Worm (Caenorhabditis elegans) whole organism, young adult: ENCODE results near the gene ZK616.65.

Experiments used
- B0261.1 ChIP-seq: sonication (generic microtip); optimal IDR thresholded peaks from 2 replicates; lab custom pipeline; 2016; ENCODE audit warnings: mild to moderate bottlenecking, missing genetic modification characterization, moderate library complexity, missing compliant biosample characterization
- B0336.3 ChIP-seq: fragments of 200-800 bp; sonication (Bioruptor generic); IDR thresholded peaks from 2 replicates; pipeline ENCODE4 v1.3.6; 2022; ENCODE audit warnings: missing genetic modification characterization, missing compliant biosample characterization
- D2030.7 ChIP-seq: fragments of 200-800 bp; sonication (Bioruptor generic); IDR thresholded peaks from 2 replicates; pipeline ENCODE4 v1.3.6; 2022; ENCODE audit warnings: missing genetic modification reagents, missing genetic modification characterization, missing compliant biosample characterization
- F22D6.2 ChIP-seq: sonication (generic microtip); optimal IDR thresholded peaks from 2 replicates; lab custom pipeline; 2016; ENCODE audit warnings: mild to moderate bottlenecking, missing genetic modification characterization, missing compliant biosample characterization
- F23B12.7 ChIP-seq: sonication (generic microtip); optimal IDR thresholded peaks from 2 replicates; lab custom pipeline; 2017; ENCODE audit warnings: missing genetic modification characterization, mild to moderate bottlenecking, missing compliant biosample characterization, antibody characterized with exemption, moderate library complexity; ENCODE audit not compliant: insufficient read depth
- F57A8.1 ChIP-seq: fragments of 200-800 bp; sonication (Bioruptor generic); optimal IDR thresholded peaks from 2 replicates; lab custom pipeline; 2018; ENCODE audit warnings: mild to moderate bottlenecking, missing genetic modification characterization, moderate library complexity, missing compliant biosample characterization
- F57C9.4 ChIP-seq: sonication (generic microtip); optimal IDR thresholded peaks from 2 replicates; lab custom pipeline; 2017; ENCODE audit warnings: mild to moderate bottlenecking, missing genetic modification characterization, missing compliant biosample characterization
- T07F8.4 ChIP-seq: sonication (generic microtip); optimal IDR thresholded peaks from 2 replicates; lab custom pipeline; 2016; ENCODE audit warnings: mild to moderate bottlenecking, missing genetic modification characterization, moderate library complexity, missing compliant biosample characterization
- Y79H2A.3 ChIP-seq: fragments of 200-800 bp; sonication (Bioruptor generic); conservative IDR thresholded peaks from 2 replicates; pipeline ENCODE4 v1.3.6; 2022; ENCODE audit warnings: missing genetic modification reagents, missing genetic modification characterization, missing compliant biosample characterization
- aptf-2 ChIP-seq: fragments of 200-800 bp; sonication (Bioruptor generic); conservative IDR thresholded peaks from 2 replicates; pipeline ENCODE4 v1.3.6; 2022; ENCODE audit warnings: missing genetic modification reagents, missing genetic modification characterization, missing compliant biosample characterization
- atf-7 ChIP-seq: sonication (generic microtip); optimal IDR thresholded peaks from 2 replicates; lab custom pipeline; 2017; ENCODE audit warnings: mild to moderate bottlenecking, missing genetic modification characterization, missing compliant biosample characterization
- attf-5 ChIP-seq: fragments of 200-800 bp; sonication (Bioruptor generic); optimal IDR thresholded peaks from 2 replicates; lab custom pipeline; 2018; ENCODE audit warnings: mild to moderate bottlenecking, missing genetic modification characterization, missing compliant biosample characterization
- cebp-1 ChIP-seq, 2 experiments: fragments of 200-800 bp in 1 of 2; sonication (Bioruptor generic) in 1 of 2; sonication (generic microtip) in 1 of 2; IDR thresholded peaks in 1 of 2; optimal IDR thresholded peaks in 1 of 2; 2 replicates each; pipeline versions ENCODE4 v1.3.6 to Lab custom; 2017 to 2022; ENCODE audit warnings: missing compliant biosample characterization in 2 of 2, missing genetic modification characterization in 2 of 2, mild to moderate bottlenecking in 1 of 2, missing genetic modification reagents in 1 of 2, moderate library complexity in 1 of 2
- dox-1 ChIP-seq: fragments of 200-800 bp; sonication (Bioruptor generic); IDR thresholded peaks from 2 replicates; pipeline ENCODE4 v1.3.6; 2022; ENCODE audit warnings: missing genetic modification reagents, missing genetic modification characterization, missing compliant biosample characterization
- dpff-1 ChIP-seq: sonication (generic microtip); optimal IDR thresholded peaks from 2 replicates; lab custom pipeline; 2017; ENCODE audit warnings: mild to moderate bottlenecking, missing genetic modification characterization, missing compliant biosample characterization
- dpl-1 ChIP-seq: fragments of 150-350 bp; optimal IDR thresholded peaks from 2 replicates; lab custom pipeline; 2014; ENCODE audit warnings: missing biosample characterization, missing genetic modification reagents, missing genetic modification characterization
- egl-44 ChIP-seq: fragments of 200-800 bp; sonication (Bioruptor generic); IDR thresholded peaks from 2 replicates; pipeline ENCODE4 v1.3.6; 2022; ENCODE audit warnings: missing genetic modification reagents, missing genetic modification characterization, missing compliant biosample characterization
- hlh-26 ChIP-seq: fragments of 200-800 bp; sonication (Bioruptor generic); conservative IDR thresholded peaks from 2 replicates; pipeline ENCODE4 v1.3.6; 2022; ENCODE audit warnings: missing genetic modification reagents, missing genetic modification characterization, missing compliant biosample characterization
- hsf-1 ChIP-seq: fragments of 200-800 bp; sonication (Bioruptor generic); IDR thresholded peaks from 2 replicates; pipeline ENCODE4 v1.3.6; 2022; ENCODE audit warnings: missing genetic modification reagents, missing genetic modification characterization, missing compliant biosample characterization
- lag-1 ChIP-seq: fragments of 200-800 bp; sonication (Bioruptor generic); IDR thresholded peaks from 2 replicates; pipeline ENCODE4 v1.3.6; 2022; ENCODE audit warnings: missing genetic modification reagents, missing genetic modification characterization, missing compliant biosample characterization
- lin-40 ChIP-seq: sonication (generic microtip); optimal IDR thresholded peaks from 2 replicates; lab custom pipeline; 2016; ENCODE audit warnings: missing genetic modification characterization, mild to moderate bottlenecking, missing compliant biosample characterization, missing genotype, missing genetic modification reagents
- lin-54 ChIP-seq: fragments of 200-800 bp; sonication (Bioruptor generic); optimal IDR thresholded peaks from 2 replicates; lab custom pipeline; 2018; ENCODE audit warnings: mild to moderate bottlenecking, missing genetic modification characterization, missing compliant biosample characterization
- madf-10 ChIP-seq: sonication (generic microtip); optimal IDR thresholded peaks from 2 replicates; lab custom pipeline; 2016; ENCODE audit warnings: mild to moderate bottlenecking, missing genetic modification characterization, missing compliant biosample characterization
- madf-3 ChIP-seq: fragments of 200-800 bp; sonication (Bioruptor generic); IDR thresholded peaks from 2 replicates; pipeline ENCODE4 v1.3.6; 2022; ENCODE audit warnings: missing genetic modification reagents, missing genetic modification characterization, missing compliant biosample characterization
- madf-6 ChIP-seq: fragments of 200-800 bp; sonication (Bioruptor generic); IDR thresholded peaks from 2 replicates; pipeline ENCODE4 v1.3.6; 2022; ENCODE audit warnings: missing genetic modification reagents, missing genetic modification characterization, missing compliant biosample characterization
- mes-4 ChIP-seq: sonication (generic microtip); optimal IDR thresholded peaks from 2 replicates; lab custom pipeline; 2016; ENCODE audit warnings: missing genotype, missing genetic modification characterization, missing compliant biosample characterization
- nhr-80 ChIP-seq: sonication (generic microtip); optimal IDR thresholded peaks from 2 replicates; lab custom pipeline; 2016; ENCODE audit warnings: missing genetic modification characterization, missing compliant biosample characterization
- snpc-1.1 ChIP-seq: sonication (generic microtip); optimal IDR thresholded peaks from 2 replicates; lab custom pipeline; 2017; ENCODE audit warnings: missing genetic modification characterization, mild to moderate bottlenecking, missing compliant biosample characterization, antibody characterized with exemption, moderate library complexity, missing genotype, missing genetic modification reagents; ENCODE audit not compliant: insufficient read depth
- snpc-4 ChIP-seq, 5 experiments: fragments of 150-350 bp in 1 of 5; sonication (generic microtip) in 4 of 5; optimal IDR thresholded peaks; 2 replicates each; lab custom pipeline; 2014 to 2018; ENCODE audit warnings: missing genetic modification characterization in 5 of 5, missing biosample characterization in 3 of 5, antibody characterized with exemption in 2 of 5, mild to moderate bottlenecking in 2 of 5, missing compliant biosample characterization in 2 of 5, missing genotype in 2 of 5, moderate library complexity in 2 of 5, missing genetic modification reagents in 1 of 5
- unc-130 ChIP-seq: sonication (generic microtip); optimal IDR thresholded peaks from 2 replicates; lab custom pipeline; 2016; ENCODE audit warnings: missing genetic modification reagents, missing genetic modification characterization, missing compliant biosample characterization
- ztf-18 ChIP-seq: sonication (generic microtip); optimal IDR thresholded peaks from 2 replicates; lab custom pipeline; 2016; ENCODE audit warnings: missing genotype, mild to moderate bottlenecking, missing genetic modification characterization, missing compliant biosample characterization
- ztf-25 ChIP-seq: fragments of 200-800 bp; sonication (Bioruptor generic); IDR thresholded peaks from 2 replicates; pipeline ENCODE4 v1.3.6; 2022; ENCODE audit warnings: missing genetic modification reagents, missing genetic modification characterization, missing compliant biosample characterization

Gene ZK616.65

ce11 chrIV:5388477-5389065, 22.4 kb downstream of the ZK616.65 start, which contains the start of gene elo-6:
TSS of gene elo-6 (minus strand) at chrIV:5388559.
- TF ChIP-seq nhr-80 (tag; lab: Kevin White, UChicago) (peak; percentile 89), madf-10 (tag; lab: Kevin White, UChicago) (peak; percentile 2), attf-5 (peak; percentile 31), cebp-1 (GFP tag; IDR thresholded peaks at IDR 0.05; lab: Robert Waterston, UW) (no peak), cebp-1 (tag; optimal IDR thresholded peaks at IDR 0.05; lab: Kevin White, UChicago) (peak; percentile 52), F23B12.7 (tag; lab: Kevin White, UChicago) (no peak), madf-6 (GFP tag; lab: Robert Waterston, UW) (no peak), atf-7 (tag; lab: Kevin White, UChicago) (peak; percentile 55), ztf-18 (tag; lab: Kevin White, UChicago) (peak; percentile 47), snpc-1.1 (tag; lab: Kevin White, UChicago) (no peak), mes-4 (tag; lab: Kevin White, UChicago) (no peak), F57C9.4 (tag; lab: Kevin White, UChicago) (no peak), snpc-4 (GFP tag; optimal IDR thresholded peaks at IDR 0.05; lab: Kevin White, UChicago) (no peak), snpc-4 (tag; optimal IDR thresholded peaks at IDR 0.05; lab: Kevin White, UChicago) (peak in 1 of 4 experiments; percentile 23), madf-3 (no peak), dox-1 (0 out of 2 replicates have a peak, but pooled peaks have one; percentile 34), hsf-1 (GFP tag; lab: Robert Waterston, UW) (no peak)

DNA sequence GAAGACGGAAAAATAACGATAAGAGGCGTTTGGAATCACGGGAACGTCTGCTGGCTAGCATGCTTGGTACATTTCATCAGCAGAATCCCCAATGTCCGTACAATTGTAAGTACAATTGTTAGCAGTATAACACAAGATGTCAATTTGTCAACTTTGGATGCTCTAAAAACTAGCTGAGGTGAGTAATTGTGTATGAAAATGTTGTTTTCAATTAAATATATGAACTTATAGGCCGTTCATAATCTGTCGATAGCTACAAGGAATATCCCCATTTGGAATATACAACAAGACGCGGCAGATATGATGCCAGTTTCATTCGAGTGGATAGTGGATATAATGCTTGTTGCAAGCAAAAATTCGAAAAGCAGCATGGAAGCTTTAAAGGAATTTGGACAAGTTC, 26.0 kb downstream of the ZK616.65 start, which contains the start of gene F41H10.12:
Gene F41H10.12 (plus strand): TSS at position 301 of the 400 bp plus-strand sequence.
- TF ChIP-seq lin-54 (GFP tag; lab: Kevin White, UChicago) (no peak), unc-130 (no peak), B0336.3 (GFP tag; lab: Robert Waterston, UW) (no peak)

DNA sequence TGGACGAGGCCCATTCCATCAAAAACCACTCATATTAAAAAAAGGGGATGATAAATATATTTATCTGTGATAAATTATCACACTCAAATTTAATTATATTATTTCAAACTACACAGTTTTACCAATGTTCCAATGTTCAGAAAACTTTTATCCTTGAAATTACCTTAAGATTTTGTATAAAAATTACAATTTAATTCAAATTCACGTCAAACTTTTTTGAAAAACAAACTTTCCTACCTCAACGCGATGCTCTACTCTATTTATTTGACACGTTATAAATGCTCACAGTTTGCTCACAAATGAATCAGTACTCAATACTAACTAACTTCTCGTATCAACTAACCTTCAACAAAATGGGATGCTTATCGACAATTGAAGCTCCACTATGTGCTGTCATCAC, 28.4 kb downstream of the ZK616.65 start, which contains the start of gene F41H10.1:
Gene F41H10.1 (plus strand): TSS at position 301 of the 400 bp plus-strand sequence.
- TF ChIP-seq egl-44 (GFP tag; lab: Robert Waterston, UW): no peak
- no peak for TF ChIP-seq lin-40 (tag; lab: Kevin White, UChicago)
- no peak for TF ChIP-seq B0261.1 (tag; lab: Kevin White, UChicago)
- no peak for TF ChIP-seq aptf-2 (GFP tag; lab: Robert Waterston, UW)
- TF ChIP-seq Y79H2A.3: no peak
- no peak for TF ChIP-seq ztf-25 (GFP tag; lab: Robert Waterston, UW)
- TF ChIP-seq lin-54 (GFP tag; lab: Kevin White, UChicago): no peak
- TF ChIP-seq D2030.7 (GFP tag; lab: Robert Waterston, UW): no peak
- TF ChIP-seq dpff-1 (tag; lab: Kevin White, UChicago): no peak
- no peak for TF ChIP-seq dpl-1 (GFP tag; lab: Kevin White, UChicago)
- TF ChIP-seq attf-5: no peak
- no peak for TF ChIP-seq F57A8.1 (GFP tag; lab: Kevin White, UChicago)
- TF ChIP-seq, all 124 proteins: peak for 0

ce11 chrIV:5381334-5381733, 29.7 kb downstream of the ZK616.65 start, which contains the start of gene F41H10.2:
TSS of gene F41H10.2 (plus strand) at chrIV:5381634.
- TF ChIP-seq dpl-1 (GFP tag; lab: Kevin White, UChicago): no peak
- TF ChIP-seq hlh-26 (GFP tag; lab: Robert Waterston, UW): no peak
- no peak for TF ChIP-seq lag-1 (GFP tag; lab: Robert Waterston, UW)
- TF ChIP-seq T07F8.4 (tag; lab: Kevin White, UChicago): no peak
- no peak for TF ChIP-seq F22D6.2 (tag; lab: Kevin White, UChicago)
